Fruit fly (Drosophila melanogaster) whole organism, embryonic: ENCODE data around the gene Dh31.

Experiments
- ATbp ChIP-seq: fragments of 200-800 bp; sonication (Bioruptor generic); optimal IDR thresholded peaks from 2 replicates; lab custom pipeline; 2017; ENCODE audit warnings: missing biosample characterization, mild to moderate bottlenecking, missing genetic modification characterization, missing genetic modification reagents
- Aef1 ChIP-seq: fragments of 200-800 bp; sonication (Bioruptor generic); IDR thresholded peaks from 3 replicates; pipeline ENCODE4 v1.3.6; 2022; ENCODE audit warnings: missing biosample characterization, missing genetic modification characterization
- Awh ChIP-seq: fragments of 200-800 bp; sonication (Bioruptor generic); IDR thresholded peaks from 2 replicates; pipeline ENCODE4, ENCODE4 v1.3.6; 2022; ENCODE audit warnings: missing biosample characterization, missing genetic modification characterization
- Bdp1 ChIP-seq: fragments of 200-800 bp; sonication (Bioruptor generic); optimal IDR thresholded peaks from 3 replicates; lab custom pipeline; 2016; ENCODE audit warnings: missing biosample characterization, missing genetic modification characterization
- CG10147 ChIP-seq: fragments of 200-800 bp; sonication (Bioruptor generic); optimal IDR thresholded peaks from 2 replicates; lab custom pipeline; 2019; ENCODE audit warnings: missing biosample characterization, mild to moderate bottlenecking, missing genetic modification characterization, moderate library complexity
- CG10209 ChIP-seq: fragments of 200-800 bp; sonication (Bioruptor generic); optimal IDR thresholded peaks from 3 replicates; lab custom pipeline; 2017; ENCODE audit warnings: missing biosample characterization, mild to moderate bottlenecking, missing genetic modification characterization, missing genetic modification reagents
- CG1024 ChIP-seq: fragments of 200-800 bp; sonication (Bioruptor generic); IDR thresholded peaks from 2 replicates; pipeline ENCODE4 v1.3.6; 2022; ENCODE audit warnings: missing biosample characterization, missing genetic modification characterization
- CG11504 ChIP-seq: fragments of 200-800 bp; sonication (Bioruptor generic); optimal IDR thresholded peaks from 3 replicates; lab custom pipeline; 2019; ENCODE audit warnings: missing biosample characterization, mild to moderate bottlenecking, missing genetic modification characterization, moderate library complexity
- CG12104 ChIP-seq: fragments of 200-800 bp; sonication (Bioruptor generic); optimal IDR thresholded peaks from 3 replicates; lab custom pipeline; 2016; ENCODE audit warnings: missing biosample characterization, missing genetic modification characterization
- CG12659 ChIP-seq: fragments of 200-800 bp; sonication (Bioruptor generic); optimal IDR thresholded peaks from 3 replicates; lab custom pipeline; 2017; ENCODE audit warnings: mild to moderate bottlenecking, missing biosample characterization, missing genetic modification reagents, missing genetic modification characterization
- CG15479 ChIP-seq: fragments of 200-800 bp; sonication (Bioruptor generic); optimal IDR thresholded peaks from 3 replicates; lab custom pipeline; 2019; ENCODE audit warnings: missing biosample characterization, mild to moderate bottlenecking, missing genetic modification characterization, moderate library complexity
- CG1602 ChIP-seq: fragments of 200-800 bp; sonication (Bioruptor generic); optimal IDR thresholded peaks from 3 replicates; lab custom pipeline; 2016; ENCODE audit warnings: missing biosample characterization, missing genetic modification characterization
- CG17568 ChIP-seq: fragments of 200-800 bp; sonication (Bioruptor generic); optimal IDR thresholded peaks from 2 replicates; lab custom pipeline; 2018; ENCODE audit warnings: missing biosample characterization, mild to moderate bottlenecking, missing genetic modification characterization, moderate library complexity
- CG2202 ChIP-seq: fragments of 200-800 bp; sonication (Bioruptor generic); optimal IDR thresholded peaks from 2 replicates; lab custom pipeline; 2018; ENCODE audit warnings: missing biosample characterization, mild to moderate bottlenecking, missing genetic modification characterization
- CG31388 ChIP-seq: fragments of 200-800 bp; sonication (Bioruptor generic); optimal IDR thresholded peaks from 2 replicates; lab custom pipeline; 2016; ENCODE audit warnings: missing biosample characterization, missing genetic modification characterization
- CG31441 ChIP-seq: fragments of 200-800 bp; sonication (Bioruptor generic); IDR thresholded peaks from 2 replicates; pipeline ENCODE4 v1.3.6; 2022; ENCODE audit warnings: missing biosample characterization, missing genetic modification characterization
- CG4328 ChIP-seq: fragments of 200-800 bp; sonication (Bioruptor generic); optimal IDR thresholded peaks from 3 replicates; lab custom pipeline; 2017; ENCODE audit warnings: missing biosample characterization, missing genetic modification reagents, missing genetic modification characterization
- CG4854 ChIP-seq: fragments of 200-800 bp; sonication (Bioruptor generic); optimal IDR thresholded peaks from 2 replicates; lab custom pipeline; 2016; ENCODE audit warnings: missing biosample characterization, missing genetic modification characterization, inconsistent platforms
- CG6272 ChIP-seq: fragments of 200-800 bp; sonication (Bioruptor generic); IDR thresholded peaks from 2 replicates; pipeline ENCODE4 v1.3.6; 2022; ENCODE audit warnings: missing biosample characterization, missing genetic modification characterization
- CG7745 ChIP-seq: fragments of 200-800 bp; sonication (Bioruptor generic); optimal IDR thresholded peaks from 2 replicates; lab custom pipeline; 2018; ENCODE audit warnings: missing biosample characterization, mild to moderate bottlenecking, missing genetic modification characterization, moderate library complexity
- CG9215 ChIP-seq: fragments of 200-800 bp; sonication (Bioruptor generic); IDR thresholded peaks from 2 replicates; pipeline ENCODE4 v1.3.6; 2022; ENCODE audit warnings: missing biosample characterization, missing genetic modification characterization
- CG9817 ChIP-seq: fragments of 200-800 bp; sonication (Bioruptor generic); optimal IDR thresholded peaks from 2 replicates; lab custom pipeline; 2018; ENCODE audit warnings: missing biosample characterization, mild to moderate bottlenecking, missing genetic modification characterization, moderate library complexity
- CG9876 ChIP-seq: fragments of 200-800 bp; sonication (Bioruptor generic); optimal IDR thresholded peaks from 2 replicates; lab custom pipeline; 2016; ENCODE audit warnings: missing biosample characterization, missing genetic modification characterization
- Camta ChIP-seq: fragments of 200-800 bp; sonication (Bioruptor generic); optimal IDR thresholded peaks from 2 replicates; lab custom pipeline; 2016; ENCODE audit warnings: missing biosample characterization, missing genetic modification characterization
- Doc3 ChIP-seq: fragments of 200-800 bp; sonication (Bioruptor generic); IDR thresholded peaks from 3 replicates; pipeline ENCODE4 v1.3.6; 2022; ENCODE audit warnings: missing biosample characterization, missing genetic modification characterization; ENCODE audit not compliant: partially characterized antibody
- Fer1 ChIP-seq: fragments of 200-800 bp; sonication (Bioruptor generic); optimal IDR thresholded peaks from 2 replicates; lab custom pipeline; 2017; ENCODE audit warnings: missing biosample characterization, mild to moderate bottlenecking, missing genetic modification characterization
- Fer2 ChIP-seq: fragments of 200-800 bp; sonication (Bioruptor generic); optimal IDR thresholded peaks from 2 replicates; lab custom pipeline; 2018; ENCODE audit warnings: missing biosample characterization, mild to moderate bottlenecking, missing genetic modification characterization, moderate library complexity
- Hr78 ChIP-seq, 2 experiments: fragments of 200-800 bp in 1 of 2; fragments of >200 bp in 1 of 2; sonication (Bioruptor generic) in 1 of 2; optimal IDR thresholded peaks; 2 replicates each; lab custom pipeline; 2017 to 2019; ENCODE audit warnings: missing biosample characterization in 2 of 2, missing genetic modification characterization in 2 of 2, mild to moderate bottlenecking in 1 of 2, moderate library complexity in 1 of 2
- MTF-1 ChIP-seq: fragments of 200-800 bp; sonication (Bioruptor generic); optimal IDR thresholded peaks from 2 replicates; lab custom pipeline; 2018; ENCODE audit warnings: missing biosample characterization, mild to moderate bottlenecking, missing genetic modification characterization, borderline replicate concordance
- Med ChIP-seq: fragments of 200-800 bp; sonication (Bioruptor generic); peaks from one replicate; lab custom pipeline; 2016; ENCODE audit warnings: missing biosample characterization, missing genetic modification characterization, mild to moderate bottlenecking, inconsistent platforms, moderate library complexity
- Nf-YA ChIP-seq: fragments of 200-800 bp; sonication (Bioruptor generic); IDR thresholded peaks from 2 replicates; pipeline ENCODE4 v1.3.6; 2022; ENCODE audit warnings: missing biosample characterization, missing genetic modification characterization
- Nf-YC ChIP-seq: fragments of 200-800 bp; optimal IDR thresholded peaks from 3 replicates; lab custom pipeline; 2019; ENCODE audit warnings: missing biosample characterization, mild to moderate bottlenecking, missing genetic modification characterization, moderate library complexity
- Oli ChIP-seq: fragments of 200-800 bp; sonication (Bioruptor generic); optimal IDR thresholded peaks from 2 replicates; lab custom pipeline; 2018; ENCODE audit warnings: missing biosample characterization, mild to moderate bottlenecking, missing genetic modification characterization, moderate library complexity
- Pdp1 ChIP-seq, 2 experiments: fragments of 200-800 bp; sonication (Bioruptor generic); optimal IDR thresholded peaks; 3 replicates each; lab custom pipeline; 2016; ENCODE audit warnings: missing biosample characterization in 2 of 2, missing genetic modification characterization in 2 of 2, mild to moderate bottlenecking in 1 of 2, moderate library complexity in 1 of 2
- Rfx ChIP-seq: fragments of 200-800 bp; sonication (Bioruptor generic); IDR thresholded peaks from 2 replicates; pipeline ENCODE4 v1.3.6; 2022; ENCODE audit warnings: missing biosample characterization, missing genetic modification characterization
- cad ChIP-seq: fragments of >200 bp; optimal IDR thresholded peaks from 2 replicates; lab custom pipeline; 2017; ENCODE audit warnings: missing biosample characterization, missing genetic modification characterization
- crp ChIP-seq, 2 experiments: fragments of 200-800 bp; sonication (Bioruptor generic); optimal IDR thresholded peaks; 2 replicates in 1 of 2; 3 replicates in 1 of 2; lab custom pipeline; 2017; ENCODE audit warnings: missing biosample characterization in 2 of 2, missing genetic modification characterization in 2 of 2, mild to moderate bottlenecking in 1 of 2, moderate library complexity in 1 of 2
- en ChIP-seq: fragments of 200-800 bp; sonication (Bioruptor generic); optimal IDR thresholded peaks from 2 replicates; lab custom pipeline; 2016; ENCODE audit warnings: missing biosample characterization, missing genetic modification characterization
- ftz-f1 ChIP-seq: fragments of 200-800 bp; sonication (Bioruptor generic); optimal IDR thresholded peaks from 2 replicates; lab custom pipeline; 2016; ENCODE audit warnings: missing biosample characterization, missing genetic modification characterization
- gt ChIP-seq: fragments of 200-800 bp; sonication (Bioruptor generic); IDR thresholded peaks from 2 replicates; pipeline ENCODE4 v1.3.6; 2022; ENCODE audit warnings: missing biosample characterization, missing genetic modification characterization
- ken ChIP-seq: fragments of 200-800 bp; sonication (Bioruptor generic); IDR thresholded peaks from 3 replicates; pipeline ENCODE4 v1.3.6; 2022; ENCODE audit warnings: missing biosample characterization, missing genetic modification characterization
- kni ChIP-seq: fragments of 200-800 bp; sonication (Bioruptor generic); optimal IDR thresholded peaks from 3 replicates; lab custom pipeline; 2017; ENCODE audit warnings: mild to moderate bottlenecking, missing biosample characterization, missing genetic modification reagents, missing genetic modification characterization
- nerfin-1 ChIP-seq: fragments of 200-800 bp; sonication (Bioruptor generic); optimal IDR thresholded peaks from 3 replicates; lab custom pipeline; 2019; ENCODE audit warnings: missing biosample characterization, mild to moderate bottlenecking, missing genetic modification characterization, moderate library complexity
- pan ChIP-seq, 4 experiments: fragments of >200 bp in 3 of 4; fragments of 200-800 bp in 1 of 4; sonication (Bioruptor generic) in 1 of 4; optimal IDR thresholded peaks in 3 of 4; IDR thresholded peaks in 1 of 4; 2 replicates each; pipeline versions ENCODE4 v1.3.6 to Lab custom; 2017 to 2022; ENCODE audit warnings: missing biosample characterization in 2 of 4, missing genetic modification characterization in 2 of 4, mixed read lengths in 1 of 4
- pfk ChIP-seq: fragments of 200-800 bp; sonication (Bioruptor generic); optimal IDR thresholded peaks from 2 replicates; lab custom pipeline; 2018; ENCODE audit warnings: missing biosample characterization, mild to moderate bottlenecking, missing genetic modification characterization, moderate library complexity
- schlank ChIP-seq: fragments of 200-800 bp; sonication (Bioruptor generic); optimal IDR thresholded peaks from 2 replicates; lab custom pipeline; 2018; ENCODE audit warnings: missing biosample characterization, mild to moderate bottlenecking, missing genetic modification characterization
- slbo ChIP-seq: fragments of 200-800 bp; sonication (Bioruptor generic); IDR thresholded peaks from 2 replicates; pipeline ENCODE4 v1.3.6; 2022; ENCODE audit warnings: missing biosample characterization, missing genetic modification characterization
- ttk ChIP-seq: fragments of 200-800 bp; sonication (Bioruptor generic); IDR thresholded peaks from 2 replicates; pipeline ENCODE4 v2.1.2; 2022; ENCODE audit warnings: missing biosample characterization, missing genetic modification characterization
- twi ChIP-seq: fragments of 200-800 bp; optimal IDR thresholded peaks from 2 replicates; lab custom pipeline; 2019; ENCODE audit warnings: missing biosample characterization, mild to moderate bottlenecking, missing genetic modification characterization, moderate library complexity

Gene Dh31

dm6 chr2L:8521724-8522309 lies 15.2 kb upstream of the Dh31 start, which contains the start of gene Acer (continued):
- TF ChIP-seq cad (GFP tag; lab: Kevin White, UChicago) (no peak), Med (GFP tag; lab: Kevin White, UChicago) (peak; percentile 86), Awh (GFP tag; lab: Robert Waterston, UW) (no peak), Pdp1 (GFP tag; optimal IDR thresholded peaks at IDR 0.05; lab: Kevin White, UChicago) (peak in 1 of 2 experiments; percentile 22), pfk (GFP tag; lab: Kevin White, UChicago) (peak; percentile 11), Bdp1 (GFP tag; lab: Kevin White, UChicago) (no peak), crp (GFP tag; optimal IDR thresholded peaks at IDR 0.05; lab: Kevin White, UChicago) (peak; percentile 53 to 91), Hr78 (GFP tag; optimal IDR thresholded peaks at IDR 0.05; lab: Kevin White, UChicago) (peak in 1 of 2 experiments; percentile 87), ttk (GFP tag; lab: Robert Waterston, UW) (no peak), CG4854 (no peak), slbo (GFP tag; lab: Robert Waterston, UW) (no peak), Fer1 (GFP tag; lab: Kevin White, UChicago) (peak; percentile 8), CG6272 (no peak), CG9876 (GFP tag; lab: Kevin White, UChicago) (no peak), CG4328 (GFP tag; lab: Kevin White, UChicago) (no peak), ftz-f1 (no peak), CG11504 (tag; lab: Kevin White, UChicago) (no peak), Fer2 (tag; lab: Kevin White, UChicago) (no peak), CG10147 (GFP tag; lab: Kevin White, UChicago) (no peak), MTF-1 (GFP tag; lab: Kevin White, UChicago) (no peak), CG1602 (no peak), schlank (tag; lab: Kevin White, UChicago) (no peak), gt (GFP tag; lab: Robert Waterston, UW) (no peak), CG7745 (tag; lab: Kevin White, UChicago) (no peak), pan (optimal IDR thresholded peaks at IDR 0.05; lab: Kevin White, UChicago) (no peak), pan (GFP tag; optimal IDR thresholded peaks at IDR 0.05 in 1 of 2, IDR thresholded peaks at IDR 0.05 in 1 of 2) (peak in 1 of 2 experiments; percentile 23), Oli (tag; lab: Kevin White, UChicago) (no peak), CG31388 (no peak), Rfx (GFP tag; lab: Robert Waterston, UW) (no peak), Doc3 (peak; percentile 56; the same call in 2 of the 3 replicates), CG31441 (GFP tag; lab: Robert Waterston, UW) (0 out of 2 replicates have a peak, but pooled peaks have one; percentile 25), Nf-YA (GFP tag; lab: Robert Waterston, UW) (no peak), kni (GFP tag; lab: Kevin White, UChicago) (peak; percentile 73), CG15479 (GFP tag; lab: Kevin White, UChicago) (peak; percentile 89), CG10209 (no peak), Aef1 (GFP tag; lab: Robert Waterston, UW) (no peak), en (GFP tag; lab: Kevin White, UChicago) (no peak), Nf-YC (tag; lab: Kevin White, UChicago) (peak; percentile 25), CG1024 (GFP tag; lab: Robert Waterston, UW) (no peak), nerfin-1 (peak; percentile 3), CG2202 (tag; lab: Kevin White, UChicago) (no peak), CG9817 (tag; lab: Kevin White, UChicago) (no peak), ATbp (GFP tag; lab: Kevin White, UChicago) (no peak), CG12659 (GFP tag; lab: Kevin White, UChicago) (peak; percentile 32), Camta (GFP tag; lab: Kevin White, UChicago) (no peak), twi (tag; lab: Kevin White, UChicago) (no peak), CG9215 (GFP tag; lab: Robert Waterston, UW) (no peak), CG12104 (no peak), CG17568 (GFP tag; lab: Kevin White, UChicago) (no peak), ken (GFP tag; lab: Robert Waterston, UW) (no peak)
